Fruit fly (Drosophila melanogaster): ENCODE results near the gene shop.
A peak's percentile ranks its signal among the peaks of the same experiment; 100 is the strongest.

The shop gene

dm6 chrX:18805036-18805435 lies 43.3 kb downstream of the shop start (continued):
- TF ChIP-seq CG6689 (GFP tag; IDR thresholded peaks at IDR 0.05) (no peak), wor (GFP tag; IDR thresholded peaks at IDR 0.05) (no peak), yki (optimal IDR thresholded peaks at IDR 0.05) (no peak), slp2 (GFP tag; optimal IDR thresholded peaks at IDR 0.05) (no peak), en (GFP tag; optimal IDR thresholded peaks at IDR 0.05) (no peak), CG5953 (GFP tag; IDR thresholded peaks at IDR 0.05) (no peak), CG4707 (GFP tag; optimal IDR thresholded peaks at IDR 0.05) (no peak), CG9437 (GFP tag; optimal IDR thresholded peaks at IDR 0.05) (no peak), CG6813 (GFP tag; optimal IDR thresholded peaks at IDR 0.05) (no peak), sens-2 (GFP tag; IDR thresholded peaks at IDR 0.05) (no peak), pita (GFP tag; optimal IDR thresholded peaks at IDR 0.05) (peak; percentile 35), Elba2 (GFP tag; optimal IDR thresholded peaks at IDR 0.05) (peak; percentile 14)

dm6 chrX:18801293-18801692 lies 47.1 kb downstream of the shop start:
- TF ChIP-seq croc (GFP tag; conservative IDR thresholded peaks at IDR 0.05) (no peak), CG1832 (GFP tag; optimal IDR thresholded peaks at IDR 0.05) (no peak), CG17802 (tag; optimal IDR thresholded peaks at IDR 0.05) (no peak), br (optimal IDR thresholded peaks at IDR 0.05) (no peak), CG6272 (GFP tag; IDR thresholded peaks at IDR 0.05) (no peak), CG14050 (GFP tag; IDR thresholded peaks at IDR 0.05) (no peak), Xrp1 (GFP tag; IDR thresholded peaks at IDR 0.05) (no peak), CG18619 (GFP tag; optimal IDR thresholded peaks at IDR 0.05) (no peak), exex (tag; optimal IDR thresholded peaks at IDR 0.05) (no peak), CG31365 (tag; optimal IDR thresholded peaks at IDR 0.05) (no peak), CG17328 (GFP tag; IDR thresholded peaks at IDR 0.05) (no peak), CG12299 (tag; optimal IDR thresholded peaks at IDR 0.05) (no peak), hbn (GFP tag; IDR thresholded peaks at IDR 0.05; ENCODE audit: partially characterized antibody) (no peak), org-1 (GFP tag; optimal IDR thresholded peaks at IDR 0.05) (no peak), dm (GFP tag; optimal IDR thresholded peaks at IDR 0.05) (no peak)

- TF ChIP-seq sqz (GFP tag; optimal IDR thresholded peaks at IDR 0.05) (peak; percentile 34), Scr (GFP tag; IDR thresholded peaks at IDR 0.05; ENCODE audit: partially characterized antibody) (no peak), CG31441 (GFP tag; IDR thresholded peaks at IDR 0.05) (no peak), Meics (GFP tag; optimal IDR thresholded peaks at IDR 0.05) (no peak), HmgZ (tag; optimal IDR thresholded peaks at IDR 0.05) (no peak), gsb-n (tag; optimal IDR thresholded peaks at IDR 0.05) (no peak), dmrt11E (tag; optimal IDR thresholded peaks at IDR 0.05) (peak; percentile 1), Sox102F (GFP tag; optimal IDR thresholded peaks at IDR 0.05) (no peak), Drgx (GFP tag; IDR thresholded peaks at IDR 0.05) (peak; percentile 57; the same call in 1 of the 2 replicates), pros (GFP tag; optimal IDR thresholded peaks at IDR 0.05) (no peak), sens (GFP tag) (peak; percentile 82), CG15514 (GFP tag; optimal IDR thresholded peaks at IDR 0.05) (no peak), tup (GFP tag; optimal IDR thresholded peaks at IDR 0.05) (no peak), CG10979 (tag; optimal IDR thresholded peaks at IDR 0.05) (peak; percentile 4), ato (GFP tag; IDR thresholded peaks at IDR 0.05; ENCODE audit: partially characterized antibody) (no peak), CG13424 (tag; optimal IDR thresholded peaks at IDR 0.05) (no peak), D19A (tag; optimal IDR thresholded peaks at IDR 0.05) (peak; percentile 95), vvl (GFP tag; IDR thresholded peaks at IDR 0.05) (no peak), bsh (GFP tag; optimal IDR thresholded peaks at IDR 0.05) (peak in 1 of 2 experiments; percentile 65)
Measured at dm6 chrX:18800167-18800566, 48.2 kb downstream of the shop start.
